Fruit fly (Drosophila melanogaster): ENCODE data around the gene CG31219.

DNA sequence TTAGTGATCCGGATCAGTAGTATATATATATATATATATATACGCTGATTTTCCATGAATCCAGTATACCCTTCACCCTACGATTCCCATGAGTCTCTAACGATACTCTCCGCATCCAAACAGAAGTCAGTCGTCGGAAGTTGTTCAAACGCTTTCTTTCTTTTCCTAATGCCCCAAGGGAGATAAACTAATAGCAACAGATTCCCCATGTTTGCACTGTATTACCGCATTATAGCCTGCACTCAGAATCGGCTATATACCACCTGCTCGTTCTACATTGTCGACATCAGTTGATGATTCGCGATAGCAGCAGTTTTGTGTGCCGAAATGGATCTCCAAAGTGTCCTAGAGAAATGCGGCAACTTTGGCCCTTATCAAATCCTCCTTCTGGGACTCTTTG lies 43.9 kb upstream of the CG31219 start, which contains the start of gene CG17751:
- TF ChIP-seq CG8478 (optimal IDR thresholded peaks at IDR 0.05) (no peak), CTCF (optimal IDR thresholded peaks at IDR 0.05) (no peak)
